Worm (Caenorhabditis elegans) whole organism, L4 larva: ENCODE measurements around the gene B0024.11.

Experiments used
- mep-1 ChIP-seq: fragments of 150-350 bp; sonication (generic microtip); optimal IDR thresholded peaks from 3 replicates; lab custom pipeline; 2014; ENCODE audit warnings: missing biosample characterization, missing genetic modification characterization
- pha-4 ChIP-seq, 2 experiments: fragments of 150-350 bp in 1 of 2; fragments of 200-800 bp in 1 of 2; sonication (Bioruptor generic) in 1 of 2; IDR thresholded peaks in 1 of 2; optimal IDR thresholded peaks in 1 of 2; 2 replicates each; pipeline versions ENCODE4 v1.3.6 to Lab custom; 2014 to 2022; ENCODE audit warnings: missing genetic modification characterization in 2 of 2, missing genetic modification reagents in 2 of 2, missing biosample characterization in 1 of 2, missing compliant biosample characterization in 1 of 2

DNA sequence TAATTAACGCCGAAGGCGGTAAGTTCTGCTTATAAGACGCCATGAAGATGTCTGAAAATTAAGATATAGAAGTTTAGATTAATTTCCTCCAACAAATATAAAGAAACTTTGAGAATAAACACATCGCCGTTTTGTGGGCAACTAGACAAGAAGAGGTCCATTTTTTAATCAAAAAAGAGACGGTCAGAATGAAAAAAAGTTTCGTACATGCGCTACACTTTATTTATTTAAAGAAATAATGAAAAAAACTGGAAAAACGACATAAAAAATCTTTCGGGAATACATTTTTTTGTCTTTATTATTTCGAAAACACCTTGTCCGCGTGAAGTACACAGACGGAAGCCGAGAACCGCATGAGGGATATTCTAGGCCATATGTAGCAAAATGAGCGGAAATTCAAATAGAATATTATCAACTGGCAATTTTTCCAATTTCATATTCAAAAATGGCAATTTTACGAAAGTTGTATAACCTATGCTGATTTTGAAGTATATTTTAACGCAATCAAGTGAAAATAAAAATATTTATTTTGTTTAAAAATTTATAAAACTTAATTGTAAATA is 36.5 kb upstream of the B0024.11 start, which contains the start of gene sluh-7:
- TF ChIP-seq mep-1 (tag; lab: Kevin White, UChicago) (peak; percentile 70), pha-4 (GFP tag; IDR thresholded peaks at IDR 0.05; lab: Robert Waterston, UW) (no peak), pha-4 (tag; optimal IDR thresholded peaks at IDR 0.05; lab: Kevin White, UChicago) (no peak)
